Worm (Caenorhabditis elegans): ENCODE data around the gene T19D12.2.

ce11 chrII:6642180-6642579 lies 19.0 kb upstream of the T19D12.2 start:
- TF ChIP-seq lin-35 (GFP tag; optimal IDR thresholded peaks at IDR 0.05) (no peak), zim-3 (tag; optimal IDR thresholded peaks at IDR 0.05) (no peak)

Data from whole organism, young adult.